Fruit fly (Drosophila melanogaster) whole organism, embryonic: Measurements from ENCODE around the gene CG43059.

Experiments
- Aef1 ChIP-seq: fragments of 200-800 bp; sonication (Bioruptor generic); IDR thresholded peaks from 3 replicates; pipeline ENCODE4 v1.3.6; 2022; ENCODE audit warnings: missing biosample characterization, missing genetic modification characterization
- Antp ChIP-seq: fragments of 200-800 bp; sonication (Bioruptor generic); optimal IDR thresholded peaks from 3 replicates; lab custom pipeline; 2016; ENCODE audit warnings: missing biosample characterization, missing genetic modification characterization
- BEAF-32 ChIP-seq: fragments of 200-800 bp; sonication (Bioruptor generic); optimal IDR thresholded peaks from 3 replicates; lab custom pipeline; 2017; ENCODE audit warnings: missing biosample characterization, missing genetic modification characterization, mild to moderate bottlenecking, moderate library complexity, missing genetic modification reagents
- CG10543 ChIP-seq: fragments of 200-800 bp; sonication (Bioruptor generic); optimal IDR thresholded peaks from 3 replicates; lab custom pipeline; 2017; ENCODE audit warnings: missing biosample characterization, mild to moderate bottlenecking, missing genetic modification characterization, moderate library complexity
- CG10979 ChIP-seq: fragments of 200-800 bp; sonication (Bioruptor generic); optimal IDR thresholded peaks from 2 replicates; lab custom pipeline; 2018; ENCODE audit warnings: missing biosample characterization, mild to moderate bottlenecking, missing genetic modification characterization, moderate library complexity
- CG11695 ChIP-seq: fragments of 200-800 bp; sonication (Bioruptor generic); IDR thresholded peaks from 3 replicates; pipeline ENCODE4 v1.3.6; 2022; ENCODE audit warnings: missing biosample characterization, missing genetic modification characterization
- CG11696 ChIP-seq: fragments of 200-800 bp; sonication (Bioruptor generic); IDR thresholded peaks from 2 replicates; pipeline ENCODE4 v1.3.6; 2022; ENCODE audit warnings: missing biosample characterization, missing genetic modification characterization
- CG12659 ChIP-seq: fragments of 200-800 bp; sonication (Bioruptor generic); optimal IDR thresholded peaks from 3 replicates; lab custom pipeline; 2017; ENCODE audit warnings: mild to moderate bottlenecking, missing biosample characterization, missing genetic modification reagents, missing genetic modification characterization
- CG13424 ChIP-seq: fragments of 200-800 bp; sonication (Bioruptor generic); optimal IDR thresholded peaks from 2 replicates; lab custom pipeline; 2019; ENCODE audit warnings: missing biosample characterization, mild to moderate bottlenecking, missing genetic modification characterization, moderate library complexity
- CG13624 ChIP-seq: fragments of 200-800 bp; sonication (Bioruptor generic); optimal IDR thresholded peaks from 2 replicates; lab custom pipeline; 2016; ENCODE audit warnings: missing biosample characterization, missing genetic modification characterization
- CG13775 ChIP-seq: fragments of 200-800 bp; sonication (Bioruptor generic); optimal IDR thresholded peaks from 3 replicates; lab custom pipeline; 2017; ENCODE audit warnings: missing biosample characterization, mild to moderate bottlenecking, missing genetic modification characterization
- CG14050 ChIP-seq: fragments of 200-800 bp; sonication (Bioruptor generic); IDR thresholded peaks from 3 replicates; pipeline ENCODE4 v1.3.6; 2022; ENCODE audit warnings: missing biosample characterization, missing genetic modification characterization
- CG14667 ChIP-seq: fragments of 200-800 bp; sonication (Bioruptor generic); IDR thresholded peaks from 2 replicates; pipeline ENCODE4 v1.3.6; 2022; ENCODE audit warnings: missing biosample characterization, missing genetic modification characterization
- CG1603 ChIP-seq: fragments of 200-800 bp; sonication (Bioruptor generic); optimal IDR thresholded peaks from 2 replicates; lab custom pipeline; 2019; ENCODE audit warnings: missing biosample characterization, mild to moderate bottlenecking, missing genetic modification characterization, moderate library complexity
- CG17361 ChIP-seq: fragments of 200-800 bp; sonication (Bioruptor generic); IDR thresholded peaks from 3 replicates; pipeline ENCODE4 v1.3.6; 2022; ENCODE audit warnings: missing biosample characterization, missing genetic modification characterization
- CG18262 ChIP-seq: fragments of 200-800 bp; optimal IDR thresholded peaks from 3 replicates; lab custom pipeline; 2019; ENCODE audit warnings: missing biosample characterization, mild to moderate bottlenecking, missing genetic modification characterization, moderate library complexity
- CG2199 ChIP-seq: fragments of 200-800 bp; sonication (Bioruptor generic); IDR thresholded peaks from 3 replicates; pipeline ENCODE4 v1.3.6; 2022; ENCODE audit warnings: missing biosample characterization, missing genetic modification characterization
- CG3726 ChIP-seq: fragments of 200-800 bp; sonication (Bioruptor generic); IDR thresholded peaks from 3 replicates; pipeline ENCODE4, ENCODE4 v1.3.6; 2022; ENCODE audit warnings: missing biosample characterization, missing genetic modification characterization
- Camta ChIP-seq: fragments of 200-800 bp; sonication (Bioruptor generic); optimal IDR thresholded peaks from 2 replicates; lab custom pipeline; 2016; ENCODE audit warnings: missing biosample characterization, missing genetic modification characterization
- CoRest ChIP-seq: fragments of 200-800 bp; sonication (Bioruptor generic); optimal IDR thresholded peaks from 3 replicates; lab custom pipeline; 2018; ENCODE audit warnings: missing biosample characterization, mild to moderate bottlenecking, missing genetic modification characterization, moderate library complexity
- Opbp ChIP-seq: fragments of 200-800 bp; sonication (Bioruptor generic); IDR thresholded peaks from 3 replicates; pipeline ENCODE4 v1.3.6; 2022; ENCODE audit warnings: missing biosample characterization, missing genetic modification characterization; ENCODE audit not compliant: partially characterized antibody
- Ptx1 ChIP-seq: fragments of 200-800 bp; sonication (Bioruptor generic); IDR thresholded peaks from 2 replicates; pipeline ENCODE4 v1.3.6; 2022; ENCODE audit warnings: missing biosample characterization, missing genetic modification characterization
- Rx ChIP-seq: fragments of 200-800 bp; sonication (Bioruptor generic); IDR thresholded peaks from 2 replicates; pipeline ENCODE4 v1.3.6; 2022; ENCODE audit warnings: missing biosample characterization, missing genetic modification characterization
- Scr ChIP-seq: fragments of 200-800 bp; sonication (Bioruptor generic); IDR thresholded peaks from 2 replicates; pipeline ENCODE4 v1.3.6; 2022; ENCODE audit warnings: missing biosample characterization, missing genetic modification characterization; ENCODE audit not compliant: partially characterized antibody
- Ssrp ChIP-seq: fragments of 200-800 bp; sonication (Bioruptor generic); optimal IDR thresholded peaks from 2 replicates; lab custom pipeline; 2018; ENCODE audit warnings: missing biosample characterization, mild to moderate bottlenecking, missing genetic modification characterization, moderate library complexity
- Vsx1 ChIP-seq: fragments of 200-800 bp; sonication (Bioruptor generic); optimal IDR thresholded peaks from 2 replicates; lab custom pipeline; 2017; ENCODE audit warnings: missing biosample characterization, mild to moderate bottlenecking, missing genetic modification characterization, missing genetic modification reagents
- ab ChIP-seq: fragments of 200-800 bp; sonication (Bioruptor generic); optimal IDR thresholded peaks from 2 replicates; lab custom pipeline; 2016; ENCODE audit warnings: missing biosample characterization, missing genetic modification characterization
- ac ChIP-seq: fragments of 200-800 bp; sonication (Bioruptor generic); optimal IDR thresholded peaks from 3 replicates; lab custom pipeline; 2017; ENCODE audit warnings: missing biosample characterization, mild to moderate bottlenecking, missing genetic modification characterization
- bcd ChIP-seq: fragments of 200-800 bp; sonication (Bioruptor generic); optimal IDR thresholded peaks from 2 replicates; lab custom pipeline; 2017; ENCODE audit warnings: missing biosample characterization, mild to moderate bottlenecking, missing genetic modification characterization
- cad ChIP-seq: fragments of >200 bp; optimal IDR thresholded peaks from 2 replicates; lab custom pipeline; 2017; ENCODE audit warnings: missing biosample characterization, missing genetic modification characterization
- crc ChIP-seq: fragments of 200-800 bp; sonication (Bioruptor generic); optimal IDR thresholded peaks from 2 replicates; lab custom pipeline; 2016; ENCODE audit warnings: missing biosample characterization, missing genetic modification characterization
- da ChIP-seq: fragments of 200-800 bp; sonication (Bioruptor generic); optimal IDR thresholded peaks from 2 replicates; lab custom pipeline; 2016; ENCODE audit warnings: missing biosample characterization, missing genetic modification characterization
- dmrt11E ChIP-seq: fragments of 200-800 bp; sonication (Bioruptor generic); optimal IDR thresholded peaks from 3 replicates; lab custom pipeline; 2018; ENCODE audit warnings: missing biosample characterization, mild to moderate bottlenecking, missing genetic modification characterization, moderate library complexity
- ems ChIP-seq: fragments of 200-800 bp; sonication (Bioruptor generic); optimal IDR thresholded peaks from 3 replicates; lab custom pipeline; 2016; ENCODE audit warnings: missing biosample characterization, missing genetic modification characterization
- gcm ChIP-seq: fragments of 200-800 bp; sonication (Bioruptor generic); optimal IDR thresholded peaks from 2 replicates; lab custom pipeline; 2019; ENCODE audit warnings: missing biosample characterization, mild to moderate bottlenecking, missing genetic modification characterization, moderate library complexity
- knrl ChIP-seq: fragments of 200-800 bp; sonication (Bioruptor generic); IDR thresholded peaks from 3 replicates; pipeline ENCODE4 v1.3.6; 2022; ENCODE audit warnings: missing biosample characterization, missing genetic modification characterization; ENCODE audit not compliant: partially characterized antibody
- lab ChIP-seq: fragments of 200-800 bp; sonication (Bioruptor generic); optimal IDR thresholded peaks from 3 replicates; lab custom pipeline; 2017; ENCODE audit warnings: missing biosample characterization, missing genetic modification characterization, mild to moderate bottlenecking, moderate library complexity, missing genetic modification reagents
- lbe ChIP-seq: fragments of 200-800 bp; sonication (Bioruptor generic); optimal IDR thresholded peaks from 2 replicates; lab custom pipeline; 2016; ENCODE audit warnings: missing biosample characterization, mild to moderate bottlenecking, missing genetic modification characterization
- odd ChIP-seq: fragments of 200-800 bp; sonication (Bioruptor generic); optimal IDR thresholded peaks from 2 replicates; lab custom pipeline; 2017; ENCODE audit warnings: missing biosample characterization, mild to moderate bottlenecking, missing genetic modification characterization
- pfk ChIP-seq: fragments of 200-800 bp; sonication (Bioruptor generic); optimal IDR thresholded peaks from 2 replicates; lab custom pipeline; 2018; ENCODE audit warnings: missing biosample characterization, mild to moderate bottlenecking, missing genetic modification characterization, moderate library complexity
- pho ChIP-seq: fragments of 200-800 bp; sonication (Bioruptor generic); optimal IDR thresholded peaks from 2 replicates; lab custom pipeline; 2016; ENCODE audit warnings: missing biosample characterization, missing genetic modification characterization
- rib ChIP-seq: fragments of 200-800 bp; sonication (Bioruptor generic); IDR thresholded peaks from 2 replicates; pipeline ENCODE4 v1.3.6; 2022; ENCODE audit warnings: missing biosample characterization, missing genetic modification characterization
- sens-2 ChIP-seq: fragments of 200-800 bp; sonication (Bioruptor generic); IDR thresholded peaks from 2 replicates; pipeline ENCODE4 v1.3.6; 2022; ENCODE audit warnings: missing biosample characterization, missing genetic modification characterization
- sima ChIP-seq: fragments of 200-800 bp; sonication (Bioruptor generic); optimal IDR thresholded peaks from 2 replicates; lab custom pipeline; 2016; ENCODE audit warnings: missing biosample characterization, missing genetic modification characterization
- sr ChIP-seq: fragments of 200-800 bp; sonication (Bioruptor generic); IDR thresholded peaks from 3 replicates; pipeline ENCODE4 v1.3.6; 2022; ENCODE audit warnings: missing biosample characterization, missing genetic modification characterization
- tin ChIP-seq: fragments of 200-800 bp; sonication (Bioruptor generic); optimal IDR thresholded peaks from 3 replicates; lab custom pipeline; 2016; ENCODE audit warnings: missing biosample characterization, missing genetic modification characterization
- trem ChIP-seq: fragments of 200-800 bp; optimal IDR thresholded peaks from 3 replicates; lab custom pipeline; 2019; ENCODE audit warnings: missing biosample characterization, mild to moderate bottlenecking, missing genetic modification characterization, moderate library complexity
- wek ChIP-seq: fragments of 200-800 bp; sonication (Bioruptor generic); optimal IDR thresholded peaks from 3 replicates; lab custom pipeline; 2018; ENCODE audit warnings: missing biosample characterization, mild to moderate bottlenecking, missing genetic modification characterization, moderate library complexity

CG43059 gene

dm6 chr3L:8299224-8300130 lies 19.3 kb downstream of the CG43059 start, which contains the start of the genes Arl5 and CG13671 (continued):
- TF ChIP-seq CG13775 (GFP tag; lab: Kevin White, UChicago) (peak; percentile 81), gcm (peak; percentile 51), ab (GFP tag; lab: Kevin White, UChicago) (peak; percentile 6), trem (tag; lab: Kevin White, UChicago) (peak; percentile 80), CG13624 (GFP tag; lab: Kevin White, UChicago) (peak; percentile 42), sima (GFP tag; lab: Kevin White, UChicago) (no peak), dmrt11E (tag; lab: Kevin White, UChicago) (peak; percentile 79), da (GFP tag; lab: Kevin White, UChicago) (no peak), CG13424 (tag; lab: Kevin White, UChicago) (peak; percentile 47), lbe (GFP tag; lab: Kevin White, UChicago) (peak; percentile 89), ems (GFP tag; lab: Kevin White, UChicago) (peak; percentile 53), Camta (GFP tag; lab: Kevin White, UChicago) (peak; percentile 47), Ssrp (peak; percentile 73), knrl (GFP tag; lab: Robert Waterston, UW) (peak; percentile 80), CG2199 (no peak), CG17361 (GFP tag; lab: Robert Waterston, UW) (peak; percentile 85; the same call in 2 of the 3 replicates), Vsx1 (GFP tag; lab: Kevin White, UChicago) (peak; percentile 99), Ptx1 (GFP tag; lab: Robert Waterston, UW) (peak; percentile 91), CG11696 (GFP tag; lab: Robert Waterston, UW) (no peak; the same call in 1 of the 2 replicates), lab (peak; percentile 82), Aef1 (GFP tag; lab: Robert Waterston, UW) (peak; percentile 66), pfk (GFP tag; lab: Kevin White, UChicago) (no peak), pho (peak; percentile 68), crc (GFP tag; lab: Kevin White, UChicago) (no peak), bcd (GFP tag; lab: Kevin White, UChicago) (peak; percentile 78), CG14667 (GFP tag; lab: Robert Waterston, UW) (peak; percentile 63), Antp (GFP tag; lab: Kevin White, UChicago) (peak; percentile 61), Opbp (GFP tag; lab: Robert Waterston, UW) (peak; percentile 64; the same call in 2 of the 3 replicates), rib (GFP tag; lab: Robert Waterston, UW) (peak; percentile 34; the same call in 1 of the 2 replicates), tin (GFP tag; lab: Kevin White, UChicago) (peak; percentile 85), Rx (GFP tag; lab: Robert Waterston, UW) (peak; percentile 70), sens-2 (0 out of 2 replicates have a peak, but pooled peaks have one; percentile 17), cad (GFP tag; lab: Kevin White, UChicago) (no peak), CG10543 (GFP tag; lab: Kevin White, UChicago) (peak; percentile 60), sr (GFP tag; lab: Robert Waterston, UW) (peak; percentile 83; the same call in 2 of the 3 replicates), CG18262 (tag; lab: Kevin White, UChicago) (peak; percentile 76), CG11695 (GFP tag; lab: Robert Waterston, UW) (peak; percentile 75; the same call in 2 of the 3 replicates), wek (GFP tag; lab: Kevin White, UChicago) (no peak), Scr (GFP tag; lab: Robert Waterston, UW) (peak; percentile 82), ac (no peak), CG12659 (peak; percentile 83), odd (GFP tag; lab: Kevin White, UChicago) (no peak), CG1603 (tag; lab: Kevin White, UChicago) (peak; percentile 25), BEAF-32 (GFP tag; lab: Kevin White, UChicago) (peak; percentile 85), CG10979 (tag; lab: Kevin White, UChicago) (peak; percentile 62), CoRest (tag; lab: Kevin White, UChicago) (peak; percentile 64), CG3726 (GFP tag; lab: Robert Waterston, UW) (peak; percentile 53; the same call in 1 of the 3 replicates), CG14050 (GFP tag; lab: Robert Waterston, UW) (peak; percentile 67; the same call in 2 of the 3 replicates)
